Worm (Caenorhabditis elegans): Measurements from ENCODE around the gene hlh-13.
A peak's percentile ranks its signal among the peaks of the same experiment; 100 is the strongest.

- TF ChIP-seq zag-1 (tag; optimal IDR thresholded peaks at IDR 0.05) (no peak), nhr-71 (tag; optimal IDR thresholded peaks at IDR 0.05) (peak; percentile 33), nhr-12 (tag; optimal IDR thresholded peaks at IDR 0.05) (no peak), lsy-2 (tag; optimal IDR thresholded peaks at IDR 0.05) (no peak), lin-13 (GFP tag; optimal IDR thresholded peaks at IDR 0.05) (no peak), irx-1 (tag; optimal IDR thresholded peaks at IDR 0.05) (no peak), zip-4 (GFP tag; optimal IDR thresholded peaks at IDR 0.05) (no peak), blmp-1 (tag; optimal IDR thresholded peaks at IDR 0.05) (no peak), lin-39 (tag; optimal IDR thresholded peaks at IDR 0.05) (no peak), nhr-19 (GFP tag; conservative IDR thresholded peaks at IDR 0.05) (peak; percentile 48), ama-1 (optimal IDR thresholded peaks at IDR 0.05) (no peak), alr-1 (tag; optimal IDR thresholded peaks at IDR 0.05; ENCODE audit: borderline replicate concordance) (no peak)
Observed at ce11 chrX:4294957-4295356, 45.9 kb downstream of the hlh-13 start.

Data from whole organism, L1 larva.